Worm (Caenorhabditis elegans) whole organism, L4/young adult: ENCODE results near the gene fshr-1.

Source experiments
- W03F9.2 ChIP-seq: fragments of 150-350 bp; optimal IDR thresholded peaks from 2 replicates; lab custom pipeline; 2014; ENCODE audit warnings: missing biosample characterization, missing genetic modification characterization
- dao-5 ChIP-seq: sonication (generic microtip); optimal IDR thresholded peaks from 2 replicates; lab custom pipeline; 2016; ENCODE audit warnings: missing genotype, missing genetic modification characterization, moderate library complexity, missing compliant biosample characterization
- him-1 ChIP-seq: sonication (generic microtip); optimal IDR thresholded peaks from 2 replicates; lab custom pipeline; 2016; ENCODE audit warnings: missing genotype, missing genetic modification reagents, missing genetic modification characterization, missing compliant biosample characterization

The fshr-1 gene

DNA sequence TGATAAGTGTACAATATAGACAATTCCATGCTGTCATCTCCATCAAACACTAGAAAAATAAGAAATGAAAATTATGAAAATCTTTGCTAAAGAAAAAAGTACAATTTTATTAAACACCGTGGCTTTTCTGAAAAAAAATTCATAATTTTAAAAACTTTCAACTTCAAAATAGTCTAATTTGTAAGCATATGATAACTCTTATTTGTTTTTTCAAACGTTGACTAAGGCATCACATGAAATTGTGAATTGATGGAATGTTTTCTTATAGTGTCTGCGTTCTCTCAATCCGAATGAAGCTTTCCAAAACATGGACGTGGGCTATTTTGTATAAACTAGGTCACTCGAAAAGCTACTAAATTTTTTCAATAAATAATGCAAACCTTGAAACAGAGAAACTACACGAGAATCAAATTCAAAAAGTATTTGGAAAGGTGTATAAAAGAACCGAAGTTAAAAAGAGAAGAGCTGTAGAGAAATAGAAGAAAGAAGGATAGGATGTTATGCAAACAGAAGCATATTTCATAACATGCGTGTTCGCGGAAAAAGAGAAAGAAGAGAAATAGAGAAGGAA, 3.6 kb upstream of the fshr-1 start, which contains the start of gene clp-9:
Gene clp-9 (minus strand): TSS at position 51 of the 571 bp plus-strand sequence.
- no peak for TF ChIP-seq him-1 (tag; lab: Kevin White, UChicago)
- no peak for TF ChIP-seq W03F9.2 (tag; lab: Kevin White, UChicago)
- TF ChIP-seq dao-5, result no peak

DNA sequence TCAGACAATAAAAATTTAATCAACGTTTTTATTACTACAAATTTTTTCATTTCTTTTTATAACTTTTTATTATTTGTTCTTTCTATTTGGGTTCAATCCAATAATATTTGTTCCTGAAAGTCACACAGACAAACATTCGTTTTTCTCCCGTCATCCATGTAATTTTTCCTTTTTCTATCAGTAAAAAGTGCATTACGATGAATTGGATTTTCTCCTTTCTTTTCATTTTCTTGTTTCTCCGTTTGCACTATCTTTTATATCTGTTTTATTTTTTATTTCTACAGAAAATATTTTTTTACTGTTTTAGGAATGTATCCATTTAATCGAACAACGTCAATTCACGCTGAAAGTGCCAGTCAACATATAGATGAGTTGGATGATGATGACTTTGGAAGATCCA, 9.6 kb downstream of the fshr-1 start, which contains the start of gene egl-47:
Gene egl-47 (plus strand): TSS at position 301 of the 400 bp plus-strand sequence.
- no peak for TF ChIP-seq dao-5

DNA sequence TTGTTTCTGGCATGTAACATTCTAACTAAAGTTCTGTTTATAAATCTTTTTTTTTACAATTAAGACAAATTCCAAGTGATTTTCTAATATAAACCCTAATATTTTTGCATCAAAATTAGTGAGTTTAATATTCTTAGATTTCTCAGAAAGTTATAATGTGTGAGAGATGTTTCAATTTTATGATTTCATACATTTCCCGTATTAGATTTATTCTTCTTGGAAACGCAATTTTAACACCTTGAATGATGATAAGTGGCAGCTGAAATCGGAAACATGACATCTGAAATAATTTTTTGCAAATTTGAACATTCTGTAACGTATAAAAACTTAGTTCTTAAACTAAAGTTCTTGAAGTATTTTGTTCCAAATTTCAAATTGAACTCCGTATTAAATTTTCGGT, 11.5 kb downstream of the fshr-1 start:
- no peak for TF ChIP-seq him-1 (tag; lab: Kevin White, UChicago)

- TF ChIP-seq him-1 (tag; lab: Kevin White, UChicago) (no peak), W03F9.2 (tag; lab: Kevin White, UChicago) (no peak), dao-5 (no peak)
These were observed 16.5 kb downstream of the fshr-1 start, which contains the start of gene fipr-11 for ce11 chrV:9906115-9906514. Gene fipr-11, minus strand, starts transcription at chrV:9906215.

- TF ChIP-seq W03F9.2 (tag; lab: Kevin White, UChicago) (no peak), him-1 (tag; lab: Kevin White, UChicago) (no peak), dao-5 (no peak)
These were observed 17.6 kb downstream of the fshr-1 start for ce11 chrV:9907205-9907604.

ce11 chrV:9909624-9910023, 20.0 kb downstream of the fshr-1 start:
- TF ChIP-seq him-1 (tag; lab: Kevin White, UChicago), result no peak
- TF ChIP-seq W03F9.2 (tag; lab: Kevin White, UChicago), result no peak
- TF ChIP-seq dao-5, result no peak

- TF ChIP-seq W03F9.2 (tag; lab: Kevin White, UChicago) (no peak), him-1 (tag; lab: Kevin White, UChicago) (no peak), dao-5 (no peak)
These were observed 21.5 kb downstream of the fshr-1 start for ce11 chrV:9911165-9911564.

ce11 chrV:9913863-9914262, 24.2 kb downstream of the fshr-1 start, which contains the start of gene fipr-10:
Gene fipr-10, plus strand, starts transcription at chrV:9914163.
- no peak for TF ChIP-seq him-1 (tag; lab: Kevin White, UChicago)
- no peak for TF ChIP-seq W03F9.2 (tag; lab: Kevin White, UChicago)
- TF ChIP-seq dao-5, result no peak

- no peak for TF ChIP-seq dao-5
- no peak for TF ChIP-seq him-1 (tag; lab: Kevin White, UChicago)
- TF ChIP-seq W03F9.2 (tag; lab: Kevin White, UChicago), result no peak
These were observed 25.4 kb downstream of the fshr-1 start, which contains the start of gene mec-9 for ce11 chrV:9915021-9915420. Gene mec-9, minus strand, starts transcription at chrV:9915121.

- TF ChIP-seq dao-5, result no peak
- TF ChIP-seq W03F9.2 (tag; lab: Kevin White, UChicago), result no peak
- no peak for TF ChIP-seq him-1 (tag; lab: Kevin White, UChicago)
These were observed 27.0 kb downstream of the fshr-1 start, which contains the start of gene C50H2.4 for ce11 chrV:9916665-9917064. Gene C50H2.4, plus strand, starts transcription at chrV:9916965.

DNA sequence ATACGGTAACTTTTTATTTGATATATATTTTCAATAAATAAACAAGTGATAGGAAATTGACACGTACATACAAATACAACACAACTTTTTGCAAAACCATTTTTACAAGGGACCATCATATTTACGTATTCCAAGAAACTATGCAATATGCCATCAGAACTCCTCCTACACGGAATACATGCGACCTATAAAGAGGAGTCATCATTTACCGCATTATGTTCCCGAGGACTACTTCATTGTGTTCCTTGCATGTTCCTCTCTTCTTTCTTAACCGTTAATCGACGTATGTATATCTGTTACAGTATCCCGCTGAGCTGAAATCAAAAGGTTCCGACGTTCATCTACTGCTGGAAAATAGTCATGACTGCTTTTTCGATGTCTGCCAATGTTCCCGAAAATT, 28.8 kb downstream of the fshr-1 start, which contains the start of gene C50H2.5:
Gene C50H2.5 (plus strand): TSS at position 301 of the 400 bp plus-strand sequence.
- TF ChIP-seq W03F9.2 (tag; lab: Kevin White, UChicago) (no peak), him-1 (tag; lab: Kevin White, UChicago) (no peak), dao-5 (no peak)

DNA sequence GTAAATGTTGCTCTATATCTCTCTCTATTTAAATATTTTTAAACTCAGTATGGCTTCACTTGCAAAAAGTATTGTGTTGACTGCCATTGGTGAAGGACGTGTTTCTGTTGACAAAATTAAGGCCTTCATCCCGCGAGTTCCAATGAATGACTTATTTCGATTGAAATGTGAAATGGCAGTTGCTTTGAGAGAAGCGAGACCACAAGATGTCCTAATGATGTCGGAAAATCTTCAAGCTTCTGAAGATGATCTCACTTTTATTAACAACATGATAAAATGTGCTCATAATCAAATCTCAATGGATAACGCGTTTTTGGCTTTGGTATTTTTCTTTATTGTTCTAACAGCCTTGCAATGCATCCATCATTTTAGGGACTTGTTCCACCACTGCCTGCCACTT, 31.7 kb downstream of the fshr-1 start, which contains the start of gene ceh-75:
Gene ceh-75 (plus strand): TSS at position 50 of the 400 bp plus-strand sequence.
- TF ChIP-seq him-1 (tag; lab: Kevin White, UChicago), result no peak
- TF ChIP-seq W03F9.2 (tag; lab: Kevin White, UChicago), result no peak
- TF ChIP-seq dao-5, result no peak

DNA sequence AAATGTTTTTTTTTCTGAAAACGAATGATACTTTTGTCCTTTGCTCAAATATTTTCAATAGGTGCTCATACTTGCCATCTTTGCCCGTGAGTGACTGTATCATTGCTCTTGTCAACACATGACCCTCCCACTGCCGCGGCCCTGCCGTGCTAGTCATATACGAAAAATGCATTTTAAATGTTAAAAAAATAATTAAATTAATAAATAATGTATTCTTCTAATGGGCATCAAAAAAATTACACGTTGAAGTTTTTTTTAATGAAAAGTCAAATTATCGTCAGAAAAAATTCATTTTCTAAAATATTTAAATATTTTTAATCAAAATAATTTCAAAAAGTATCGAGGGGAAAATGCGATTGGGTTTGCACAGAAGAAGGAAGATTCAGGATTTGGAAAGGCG, 32.8 kb downstream of the fshr-1 start, which contains the start of gene C50H2.7:
Gene C50H2.7 (plus strand): TSS at position 301 of the 400 bp plus-strand sequence.
- TF ChIP-seq dao-5 (no peak), him-1 (tag; lab: Kevin White, UChicago) (no peak)

ce11 chrV:9924389-9924788, 34.8 kb downstream of the fshr-1 start:
- TF ChIP-seq him-1 (tag; lab: Kevin White, UChicago) (no peak), dao-5 (no peak), W03F9.2 (tag; lab: Kevin White, UChicago) (no peak)

DNA sequence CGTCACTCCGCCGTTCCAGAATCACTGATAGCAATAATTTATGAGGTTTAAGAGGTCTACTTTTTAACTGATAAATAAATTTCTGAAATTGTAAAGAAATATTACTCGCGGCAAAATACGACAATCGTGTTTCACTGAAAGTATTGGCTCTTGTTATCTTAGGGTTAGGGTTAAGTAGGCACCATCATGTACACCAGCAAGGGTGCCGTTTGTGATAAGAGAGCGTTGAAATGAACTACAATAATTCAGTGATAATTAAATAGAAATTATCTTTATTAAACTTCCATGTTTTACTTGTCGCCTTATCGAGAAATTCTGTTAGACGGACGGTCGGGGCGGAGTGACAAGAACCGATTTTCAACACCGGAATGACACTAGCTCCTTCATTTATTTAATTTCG, 36.0 kb downstream of the fshr-1 start:
- no peak for TF ChIP-seq W03F9.2 (tag; lab: Kevin White, UChicago)
- no peak for TF ChIP-seq dao-5
- no peak for TF ChIP-seq him-1 (tag; lab: Kevin White, UChicago)
